Fruit fly (Drosophila melanogaster) whole organism, embryonic: ENCODE data around the gene pod1.

Experiments
- BEAF-32 ChIP-seq: fragments of 200-800 bp; sonication (Bioruptor generic); optimal IDR thresholded peaks from 3 replicates; lab custom pipeline; 2017; ENCODE audit warnings: missing biosample characterization, missing genetic modification characterization, mild to moderate bottlenecking, moderate library complexity, missing genetic modification reagents
- BtbVII ChIP-seq: fragments of 200-800 bp; sonication (Bioruptor generic); optimal IDR thresholded peaks from 3 replicates; lab custom pipeline; 2017; ENCODE audit warnings: missing biosample characterization, mild to moderate bottlenecking, missing genetic modification characterization
- CG10209 ChIP-seq: fragments of 200-800 bp; sonication (Bioruptor generic); optimal IDR thresholded peaks from 3 replicates; lab custom pipeline; 2017; ENCODE audit warnings: missing biosample characterization, mild to moderate bottlenecking, missing genetic modification characterization, missing genetic modification reagents
- CG10366 ChIP-seq: fragments of 200-800 bp; sonication (Bioruptor generic); IDR thresholded peaks from 2 replicates; pipeline ENCODE4 v1.3.6; 2022; ENCODE audit warnings: missing biosample characterization, missing genetic modification characterization
- CG11696 ChIP-seq: fragments of 200-800 bp; sonication (Bioruptor generic); IDR thresholded peaks from 2 replicates; pipeline ENCODE4 v1.3.6; 2022; ENCODE audit warnings: missing biosample characterization, missing genetic modification characterization
- CG12104 ChIP-seq: fragments of 200-800 bp; sonication (Bioruptor generic); optimal IDR thresholded peaks from 3 replicates; lab custom pipeline; 2016; ENCODE audit warnings: missing biosample characterization, missing genetic modification characterization
- CG17328 ChIP-seq: fragments of 200-800 bp; sonication (Bioruptor generic); IDR thresholded peaks from 2 replicates; pipeline ENCODE4 v1.3.6; 2022; ENCODE audit warnings: missing biosample characterization, missing genetic modification characterization
- CG17359 ChIP-seq: fragments of 200-800 bp; sonication (Bioruptor generic); optimal IDR thresholded peaks from 3 replicates; lab custom pipeline; 2018; ENCODE audit warnings: missing biosample characterization, mild to moderate bottlenecking, missing genetic modification characterization, moderate library complexity
- CG17361 ChIP-seq: fragments of 200-800 bp; sonication (Bioruptor generic); IDR thresholded peaks from 3 replicates; pipeline ENCODE4 v1.3.6; 2022; ENCODE audit warnings: missing biosample characterization, missing genetic modification characterization
- CG30020 ChIP-seq: fragments of 200-800 bp; optimal IDR thresholded peaks from 2 replicates; lab custom pipeline; 2019; ENCODE audit warnings: missing biosample characterization, mild to moderate bottlenecking, missing genetic modification characterization, moderate library complexity
- CG30403 ChIP-seq: fragments of 200-800 bp; sonication (Bioruptor generic); optimal IDR thresholded peaks from 3 replicates; lab custom pipeline; 2016; ENCODE audit warnings: missing biosample characterization, missing genetic modification characterization
- CG31388 ChIP-seq: fragments of 200-800 bp; sonication (Bioruptor generic); optimal IDR thresholded peaks from 2 replicates; lab custom pipeline; 2016; ENCODE audit warnings: missing biosample characterization, missing genetic modification characterization
- CG33213 ChIP-seq: fragments of 200-800 bp; sonication (Bioruptor generic); optimal IDR thresholded peaks from 3 replicates; lab custom pipeline; 2016; ENCODE audit warnings: missing biosample characterization, missing genetic modification characterization
- CG4328 ChIP-seq: fragments of 200-800 bp; sonication (Bioruptor generic); optimal IDR thresholded peaks from 3 replicates; lab custom pipeline; 2017; ENCODE audit warnings: missing biosample characterization, missing genetic modification reagents, missing genetic modification characterization
- CG4360 ChIP-seq: fragments of 200-800 bp; sonication (Bioruptor generic); IDR thresholded peaks from 2 replicates; pipeline ENCODE4 v1.3.6; 2022; ENCODE audit warnings: missing biosample characterization, missing genetic modification characterization
- CG5180 ChIP-seq: fragments of 200-800 bp; sonication (Bioruptor generic); optimal IDR thresholded peaks from 3 replicates; lab custom pipeline; 2017; ENCODE audit warnings: missing biosample characterization, missing genetic modification characterization, mild to moderate bottlenecking, moderate library complexity, missing genetic modification reagents
- CG5245 ChIP-seq: fragments of 200-800 bp; sonication (Bioruptor generic); optimal IDR thresholded peaks from 3 replicates; lab custom pipeline; 2016; ENCODE audit warnings: missing biosample characterization, missing genetic modification characterization
- CG7271 ChIP-seq: fragments of 200-800 bp; sonication (Bioruptor generic); optimal IDR thresholded peaks from 2 replicates; lab custom pipeline; 2018; ENCODE audit warnings: missing biosample characterization, mild to moderate bottlenecking, missing genetic modification characterization, moderate library complexity
- CG7556 ChIP-seq: fragments of 200-800 bp; sonication (Bioruptor generic); optimal IDR thresholded peaks from 2 replicates; lab custom pipeline; 2017; ENCODE audit warnings: missing biosample characterization, mild to moderate bottlenecking, missing genetic modification characterization
- CG7928 ChIP-seq: fragments of 200-800 bp; sonication (Bioruptor generic); optimal IDR thresholded peaks from 2 replicates; lab custom pipeline; 2017; ENCODE audit warnings: missing biosample characterization, mild to moderate bottlenecking, missing genetic modification characterization
- CTCF ChIP-seq: fragments of 200-800 bp; sonication (Bioruptor generic); optimal IDR thresholded peaks from 2 replicates; lab custom pipeline; 2017; ENCODE audit warnings: missing biosample characterization, mild to moderate bottlenecking, missing genetic modification characterization, moderate library complexity
- Camta ChIP-seq: fragments of 200-800 bp; sonication (Bioruptor generic); optimal IDR thresholded peaks from 2 replicates; lab custom pipeline; 2016; ENCODE audit warnings: missing biosample characterization, missing genetic modification characterization
- CoRest ChIP-seq: fragments of 200-800 bp; sonication (Bioruptor generic); optimal IDR thresholded peaks from 3 replicates; lab custom pipeline; 2018; ENCODE audit warnings: missing biosample characterization, mild to moderate bottlenecking, missing genetic modification characterization, moderate library complexity
- Deaf1 ChIP-seq: fragments of 200-800 bp; optimal IDR thresholded peaks from 3 replicates; lab custom pipeline; 2019; ENCODE audit warnings: missing biosample characterization, mild to moderate bottlenecking, missing genetic modification characterization, moderate library complexity
- HLH54F ChIP-seq: fragments of 200-800 bp; sonication (Bioruptor generic); optimal IDR thresholded peaks from 3 replicates; lab custom pipeline; 2016; ENCODE audit warnings: missing biosample characterization, missing genetic modification characterization
- Hey ChIP-seq: fragments of 200-800 bp; sonication (Bioruptor generic); optimal IDR thresholded peaks from 3 replicates; lab custom pipeline; 2018; ENCODE audit warnings: missing biosample characterization, mild to moderate bottlenecking, missing genetic modification characterization
- Nf-YA ChIP-seq: fragments of 200-800 bp; sonication (Bioruptor generic); IDR thresholded peaks from 2 replicates; pipeline ENCODE4 v1.3.6; 2022; ENCODE audit warnings: missing biosample characterization, missing genetic modification characterization
- Oli ChIP-seq: fragments of 200-800 bp; sonication (Bioruptor generic); optimal IDR thresholded peaks from 2 replicates; lab custom pipeline; 2018; ENCODE audit warnings: missing biosample characterization, mild to moderate bottlenecking, missing genetic modification characterization, moderate library complexity
- Poxn ChIP-seq: fragments of 200-800 bp; sonication (Bioruptor generic); IDR thresholded peaks from 2 replicates; pipeline ENCODE4 v1.3.6; 2022; ENCODE audit warnings: missing biosample characterization, missing genetic modification characterization
- Sry-δ ChIP-seq: fragments of 200-800 bp; sonication (Bioruptor generic); optimal IDR thresholded peaks from 2 replicates; lab custom pipeline; 2016; ENCODE audit warnings: missing biosample characterization, missing genetic modification characterization
- Usf ChIP-seq: fragments of 200-800 bp; sonication (Bioruptor generic); optimal IDR thresholded peaks from 2 replicates; lab custom pipeline; 2017; ENCODE audit warnings: missing genotype, missing biosample characterization, missing genetic modification characterization
- Xbp1 ChIP-seq: fragments of 200-800 bp; sonication (Bioruptor generic); optimal IDR thresholded peaks from 3 replicates; lab custom pipeline; 2016; ENCODE audit warnings: missing biosample characterization, mild to moderate bottlenecking, missing genetic modification characterization
- ab ChIP-seq: fragments of 200-800 bp; sonication (Bioruptor generic); optimal IDR thresholded peaks from 2 replicates; lab custom pipeline; 2016; ENCODE audit warnings: missing biosample characterization, missing genetic modification characterization
- al ChIP-seq: fragments of 200-800 bp; sonication (Bioruptor generic); IDR thresholded peaks from 2 replicates; pipeline ENCODE4 v1.3.6; 2022; ENCODE audit warnings: missing biosample characterization, missing genetic modification characterization
- ash1 ChIP-seq: fragments of 200-800 bp; sonication (Bioruptor generic); optimal IDR thresholded peaks from 2 replicates; lab custom pipeline; 2018; ENCODE audit warnings: missing biosample characterization, mild to moderate bottlenecking, missing genetic modification characterization
- crp ChIP-seq, 2 experiments: fragments of 200-800 bp; sonication (Bioruptor generic); optimal IDR thresholded peaks; 2 replicates in 1 of 2; 3 replicates in 1 of 2; lab custom pipeline; 2017; ENCODE audit warnings: missing biosample characterization in 2 of 2, missing genetic modification characterization in 2 of 2, mild to moderate bottlenecking in 1 of 2, moderate library complexity in 1 of 2
- da ChIP-seq: fragments of 200-800 bp; sonication (Bioruptor generic); optimal IDR thresholded peaks from 2 replicates; lab custom pipeline; 2016; ENCODE audit warnings: missing biosample characterization, missing genetic modification characterization
- eve ChIP-seq, 2 experiments: fragments of >200 bp; optimal IDR thresholded peaks; 2 replicates each; lab custom pipeline; 2017; ENCODE audit warnings: missing biosample characterization in 2 of 2, missing genetic modification characterization in 2 of 2
- ftz-f1 ChIP-seq: fragments of 200-800 bp; sonication (Bioruptor generic); optimal IDR thresholded peaks from 2 replicates; lab custom pipeline; 2016; ENCODE audit warnings: missing biosample characterization, missing genetic modification characterization
- hth ChIP-seq: fragments of >200 bp; optimal IDR thresholded peaks from 2 replicates; lab custom pipeline; 2017; ENCODE audit warnings: inconsistent platforms
- insv ChIP-seq, 2 experiments: fragments of 200-800 bp; sonication (Bioruptor generic); optimal IDR thresholded peaks; 3 replicates each; lab custom pipeline; 2016 to 2018; ENCODE audit warnings: missing biosample characterization in 2 of 2, missing genetic modification characterization in 2 of 2
- mam ChIP-seq: fragments of 200-800 bp; sonication (Bioruptor generic); optimal IDR thresholded peaks from 3 replicates; lab custom pipeline; 2016; ENCODE audit warnings: missing biosample characterization, missing genetic modification characterization
- oc ChIP-seq: fragments of 200-800 bp; sonication (Bioruptor generic); optimal IDR thresholded peaks from 2 replicates; lab custom pipeline; 2018; ENCODE audit warnings: missing biosample characterization, mild to moderate bottlenecking, missing genetic modification characterization, moderate library complexity
- psq ChIP-seq: fragments of 200-800 bp; sonication (Bioruptor generic); optimal IDR thresholded peaks from 2 replicates; lab custom pipeline; 2017; ENCODE audit warnings: missing biosample characterization, missing genetic modification characterization
- salm ChIP-seq: fragments of 200-800 bp; sonication (Bioruptor generic); optimal IDR thresholded peaks from 2 replicates; lab custom pipeline; 2018; ENCODE audit warnings: missing biosample characterization, mild to moderate bottlenecking, missing genetic modification characterization
- scrt ChIP-seq: fragments of 200-800 bp; sonication (Bioruptor generic); optimal IDR thresholded peaks from 2 replicates; lab custom pipeline; 2018; ENCODE audit warnings: missing biosample characterization, mild to moderate bottlenecking, missing genetic modification characterization, moderate library complexity
- shn ChIP-seq: fragments of 200-800 bp; sonication (Bioruptor generic); optimal IDR thresholded peaks from 3 replicates; lab custom pipeline; 2016; ENCODE audit warnings: missing biosample characterization, missing genetic modification characterization
- slbo ChIP-seq: fragments of 200-800 bp; sonication (Bioruptor generic); IDR thresholded peaks from 2 replicates; pipeline ENCODE4 v1.3.6; 2022; ENCODE audit warnings: missing biosample characterization, missing genetic modification characterization
- so ChIP-seq: fragments of 200-800 bp; sonication (Bioruptor generic); IDR thresholded peaks from 3 replicates; pipeline ENCODE4 v1.3.6; 2022; ENCODE audit warnings: missing biosample characterization, missing genetic modification characterization
- tap ChIP-seq: fragments of 200-800 bp; optimal IDR thresholded peaks from 3 replicates; lab custom pipeline; 2019; ENCODE audit warnings: missing biosample characterization, mild to moderate bottlenecking, missing genetic modification characterization, moderate library complexity
- twi ChIP-seq: fragments of 200-800 bp; optimal IDR thresholded peaks from 2 replicates; lab custom pipeline; 2019; ENCODE audit warnings: missing biosample characterization, mild to moderate bottlenecking, missing genetic modification characterization, moderate library complexity

The pod1 gene

DNA sequence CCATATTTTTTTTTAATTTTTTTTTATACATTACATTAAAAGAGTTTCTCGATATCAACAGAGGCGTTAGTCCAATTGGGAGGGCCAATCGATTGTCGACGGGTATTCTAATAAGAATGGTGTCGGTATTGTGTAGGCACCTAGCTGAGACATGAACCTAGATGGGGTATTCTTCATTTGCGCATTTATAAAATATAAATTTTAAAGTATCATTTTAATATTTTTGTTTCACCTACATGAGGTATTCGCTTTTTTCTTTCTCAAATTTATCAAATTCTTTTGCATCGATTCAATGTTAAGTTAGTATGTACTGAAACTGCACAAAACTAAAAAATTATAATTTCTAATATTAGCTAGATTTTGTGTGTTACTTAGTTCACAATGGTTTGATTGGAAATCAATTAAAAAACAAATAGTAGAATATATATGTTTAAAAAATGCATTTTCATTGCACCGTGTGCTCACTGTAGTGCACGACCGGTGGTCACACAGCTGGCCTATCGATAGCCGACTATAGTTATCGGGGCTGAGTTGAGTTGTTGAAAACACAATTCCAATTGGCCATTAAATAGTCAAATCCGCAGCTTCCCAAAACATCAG, 40.5 kb downstream of the pod1 start, which contains the start of the genes CG14435 and Tmf (continued):
- TF ChIP-seq CG17328 (GFP tag; lab: Robert Waterston, UW) (peak; percentile 81), ftz-f1 (no peak), CoRest (tag; lab: Kevin White, UChicago) (peak; percentile 93), CG7271 (tag; lab: Kevin White, UChicago) (peak; percentile 30), CG7556 (GFP tag; lab: Kevin White, UChicago) (peak; percentile 79), hth (no peak), tap (tag; lab: Kevin White, UChicago) (no peak), CG11696 (GFP tag; lab: Robert Waterston, UW) (peak; percentile 58), Nf-YA (GFP tag; lab: Robert Waterston, UW) (peak; percentile 61), Camta (GFP tag; lab: Kevin White, UChicago) (peak; percentile 44), ash1 (GFP tag; lab: Kevin White, UChicago) (no peak), CG17359 (tag; lab: Kevin White, UChicago) (peak; percentile 95), shn (GFP tag; lab: Kevin White, UChicago) (peak; percentile 40), slbo (GFP tag; lab: Robert Waterston, UW) (peak; percentile 95), twi (peak; percentile 75), BEAF-32 (GFP tag; lab: Kevin White, UChicago) (peak; percentile 72), CG17361 (GFP tag; lab: Robert Waterston, UW) (peak; percentile 94), CG4328 (GFP tag; lab: Kevin White, UChicago) (peak; percentile 78), CG30403 (GFP tag; lab: Kevin White, UChicago) (peak; percentile 91), mam (peak; percentile 66), BtbVII (GFP tag; lab: Kevin White, UChicago) (peak; percentile 74), CG4360 (GFP tag; lab: Robert Waterston, UW) (0 out of 2 replicates have a peak, but pooled peaks have one; percentile 19), CG10209 (GFP tag; lab: Kevin White, UChicago) (peak; percentile 84), salm (tag; lab: Kevin White, UChicago) (peak; percentile 56), CG33213 (GFP tag; lab: Kevin White, UChicago) (no peak), ab (GFP tag; lab: Kevin White, UChicago) (no peak), Oli (tag; lab: Kevin White, UChicago) (peak; percentile 83), Poxn (GFP tag; lab: Robert Waterston, UW) (peak; percentile 69), da (GFP tag; lab: Kevin White, UChicago) (no peak), Deaf1 (tag; lab: Kevin White, UChicago) (no peak), eve (GFP tag; optimal IDR thresholded peaks at IDR 0.05; lab: Kevin White, UChicago) (no peak), al (GFP tag; lab: Robert Waterston, UW) (peak; percentile 84), Usf (peak; percentile 81), so (GFP tag; lab: Robert Waterston, UW) (peak; percentile 57; the same call in 2 of the 3 replicates), CG10366 (peak; percentile 85), scrt (GFP tag; lab: Kevin White, UChicago) (peak; percentile 24), Xbp1 (peak; percentile 87), psq (GFP tag; lab: Kevin White, UChicago) (peak; percentile 44), Sry-δ (GFP tag; lab: Kevin White, UChicago) (peak; percentile 36), Hey (tag; lab: Kevin White, UChicago) (no peak), CTCF (GFP tag; lab: Kevin White, UChicago) (peak; percentile 38), CG12104 (GFP tag; lab: Kevin White, UChicago) (peak; percentile 66), CG7928 (GFP tag; lab: Kevin White, UChicago) (peak; percentile 62), crp (GFP tag; optimal IDR thresholded peaks at IDR 0.05; lab: Kevin White, UChicago) (peak in 1 of 2 experiments; percentile 65), CG31388 (GFP tag; lab: Kevin White, UChicago) (peak; percentile 17), CG5180 (peak; percentile 47), oc (no peak), HLH54F (GFP tag; lab: Kevin White, UChicago) (peak; percentile 59), CG30020 (tag; lab: Kevin White, UChicago) (peak; percentile 73), insv (GFP tag; optimal IDR thresholded peaks at IDR 0.05; lab: Kevin White, UChicago) (peak; percentile 88 to 99), CG5245 (GFP tag; lab: Kevin White, UChicago) (peak; percentile 54)
